Worm (Caenorhabditis elegans) whole organism, L1 larva: ENCODE data around the gene nsph-1.1.
A peak's percentile ranks its signal among the peaks of the same experiment; 100 is the strongest.

Experiments used
- C04F5.9 ChIP-seq: sonication (generic microtip); optimal IDR thresholded peaks from 2 replicates; lab custom pipeline; 2016; ENCODE audit warnings: missing genetic modification characterization, missing compliant biosample characterization
- C16A3.4 ChIP-seq: fragments of 150-350 bp; optimal IDR thresholded peaks from 2 replicates; lab custom pipeline; 2014; ENCODE audit warnings: missing biosample characterization, missing genetic modification characterization
- C34B4.2 ChIP-seq: sonication (generic microtip); optimal IDR thresholded peaks from 2 replicates; lab custom pipeline; 2017; ENCODE audit warnings: mild to moderate bottlenecking, missing genetic modification characterization, missing compliant biosample characterization
- Y116A8C.19 ChIP-seq: sonication (generic microtip); optimal IDR thresholded peaks from 2 replicates; lab custom pipeline; 2016; ENCODE audit warnings: missing compliant biosample characterization, missing genetic modification characterization, borderline replicate concordance
- blmp-1 ChIP-seq: fragments of 150-350 bp; optimal IDR thresholded peaks from 2 replicates; lab custom pipeline; 2014; ENCODE audit warnings: missing biosample characterization, missing genetic modification characterization
- ceh-63 ChIP-seq: fragments of 200-800 bp; sonication (Bioruptor generic); optimal IDR thresholded peaks from 2 replicates; lab custom pipeline; 2018; ENCODE audit warnings: mild to moderate bottlenecking, missing genetic modification characterization, missing compliant biosample characterization
- ceh-8 ChIP-seq: fragments of 200-800 bp; sonication (Bioruptor generic); optimal IDR thresholded peaks from 2 replicates; lab custom pipeline; 2018; ENCODE audit warnings: mild to moderate bottlenecking, missing genetic modification characterization, moderate library complexity, missing compliant biosample characterization
- ces-1 ChIP-seq: fragments of 150-350 bp; optimal IDR thresholded peaks from 2 replicates; lab custom pipeline; 2014; ENCODE audit warnings: missing biosample characterization, missing genetic modification reagents, missing genetic modification characterization
- dpl-1 ChIP-seq, 3 experiments: fragments of 150-350 bp in 2 of 3; sonication (generic microtip) in 1 of 3; optimal IDR thresholded peaks; 2 replicates each; lab custom pipeline; 2014 to 2017; ENCODE audit warnings: missing biosample characterization in 3 of 3, missing genetic modification characterization in 3 of 3, missing genetic modification reagents in 3 of 3
- efl-1 ChIP-seq, 4 experiments: fragments of 150-350 bp; optimal IDR thresholded peaks in 3 of 4; peaks in 1 of 4; 1 replicate in 1 of 4; 2 replicates in 3 of 4; lab custom pipeline; 2014; ENCODE audit warnings: missing biosample characterization in 2 of 4, missing genetic modification characterization in 2 of 4, missing genetic modification reagents in 2 of 4
- egl-13 ChIP-seq: sonication (generic microtip); optimal IDR thresholded peaks from 2 replicates; lab custom pipeline; 2016; ENCODE audit warnings: missing genotype, missing genetic modification reagents, missing genetic modification characterization, missing compliant biosample characterization
- elt-3 ChIP-seq, 6 experiments: fragments of 150-350 bp in 1 of 6; sonication (generic microtip); optimal IDR thresholded peaks; 2 replicates each; lab custom pipeline; 2017 to 2018; ENCODE audit warnings: missing biosample characterization in 6 of 6, missing genetic modification characterization in 6 of 6, inconsistent platforms in 1 of 6
- fkh-4 ChIP-seq: sonication (generic microtip); optimal IDR thresholded peaks from 2 replicates; lab custom pipeline; 2016; ENCODE audit warnings: missing compliant biosample characterization, missing genetic modification characterization, borderline replicate concordance
- grh-1 ChIP-seq: fragments of 200-800 bp; sonication (Bioruptor generic); IDR thresholded peaks from 2 replicates; pipeline ENCODE4 v1.3.6; 2022; ENCODE audit warnings: missing genetic modification reagents, missing genetic modification characterization, missing compliant biosample characterization
- hlh-17 ChIP-seq: fragments of 200-800 bp; sonication (Bioruptor generic); optimal IDR thresholded peaks from 2 replicates; lab custom pipeline; 2018; ENCODE audit warnings: missing genetic modification characterization, mild to moderate bottlenecking, missing compliant biosample characterization, moderate library complexity, borderline replicate concordance
- hlh-4 ChIP-seq: sonication (generic microtip); optimal IDR thresholded peaks from 2 replicates; lab custom pipeline; 2016; ENCODE audit warnings: mild to moderate bottlenecking, missing genetic modification characterization, missing compliant biosample characterization
- isw-1 ChIP-seq: fragments of 200-800 bp; sonication (Bioruptor generic); IDR thresholded peaks from 2 replicates; pipeline ENCODE4 v1.3.6; 2022; ENCODE audit warnings: missing genetic modification characterization, missing compliant biosample characterization
- lin-13 ChIP-seq: fragments of 150-350 bp; optimal IDR thresholded peaks from 2 replicates; lab custom pipeline; 2014; ENCODE audit warnings: missing biosample characterization, missing genetic modification reagents, missing genetic modification characterization
- lin-14 ChIP-seq: fragments of 200-800 bp; sonication (Bioruptor generic); optimal IDR thresholded peaks from 2 replicates; lab custom pipeline; 2018; ENCODE audit warnings: mild to moderate bottlenecking, missing genetic modification characterization, moderate library complexity, missing compliant biosample characterization
- lin-15B ChIP-seq: fragments of 150-350 bp; sonication (generic microtip); optimal IDR thresholded peaks from 3 replicates; lab custom pipeline; 2014; ENCODE audit warnings: missing biosample characterization, missing genetic modification characterization
- lin-35 ChIP-seq, 2 experiments: fragments of 150-350 bp; optimal IDR thresholded peaks; 2 replicates each; lab custom pipeline; 2014; ENCODE audit warnings: missing biosample characterization in 2 of 2, missing genetic modification characterization in 2 of 2, missing genetic modification reagents in 2 of 2
- lsy-2 ChIP-seq, 2 experiments: fragments of 150-350 bp; optimal IDR thresholded peaks; 2 replicates each; lab custom pipeline; 2014; ENCODE audit warnings: missing biosample characterization in 2 of 2, missing genetic modification characterization in 2 of 2
- mab-9 ChIP-seq: fragments of 200-800 bp; sonication (Bioruptor generic); IDR thresholded peaks from 2 replicates; pipeline ENCODE4 v1.3.6; 2022; ENCODE audit warnings: missing genetic modification reagents, missing genetic modification characterization, missing compliant biosample characterization
- mdl-1 ChIP-seq, 2 experiments: fragments of 150-350 bp; optimal IDR thresholded peaks; 2 replicates each; lab custom pipeline; 2014 to 2017; ENCODE audit warnings: missing biosample characterization in 2 of 2, missing genetic modification characterization in 2 of 2, inconsistent platforms in 1 of 2
- mep-1 ChIP-seq: fragments of 150-350 bp; optimal IDR thresholded peaks from 2 replicates; lab custom pipeline; 2014; ENCODE audit warnings: missing biosample characterization, missing genetic modification characterization
- nhr-11 ChIP-seq: fragments of 150-350 bp; optimal IDR thresholded peaks from 2 replicates; lab custom pipeline; 2014; ENCODE audit warnings: missing biosample characterization, missing genetic modification characterization
- nhr-19 ChIP-seq: fragments of 200-800 bp; sonication (Bioruptor generic); conservative IDR thresholded peaks from 2 replicates; pipeline ENCODE4 v1.3.6; 2022; ENCODE audit warnings: missing genetic modification characterization, missing compliant biosample characterization
- nhr-20 ChIP-seq: sonication (generic microtip); optimal IDR thresholded peaks from 2 replicates; lab custom pipeline; 2016; ENCODE audit warnings: mild to moderate bottlenecking, missing genetic modification characterization, missing compliant biosample characterization
- nhr-47 ChIP-seq: sonication (generic microtip); optimal IDR thresholded peaks from 2 replicates; lab custom pipeline; 2016; ENCODE audit warnings: mild to moderate bottlenecking, missing genetic modification characterization, moderate library complexity, missing compliant biosample characterization
- nhr-71 ChIP-seq: sonication (generic microtip); optimal IDR thresholded peaks from 2 replicates; lab custom pipeline; 2016; ENCODE audit warnings: mild to moderate bottlenecking, missing genetic modification characterization, moderate library complexity, missing compliant biosample characterization
- nhr-77 ChIP-seq: fragments of 150-350 bp; optimal IDR thresholded peaks from 2 replicates; lab custom pipeline; 2014; ENCODE audit warnings: missing biosample characterization, missing genetic modification characterization
- nhr-85 ChIP-seq: sonication (generic microtip); peaks from one replicate; lab custom pipeline; 2016; ENCODE audit warnings: missing genetic modification characterization, inconsistent platforms, missing compliant biosample characterization
- nhr-90 ChIP-seq: sonication (generic microtip); optimal IDR thresholded peaks from 2 replicates; lab custom pipeline; 2016; ENCODE audit warnings: mild to moderate bottlenecking, missing genetic modification characterization, missing compliant biosample characterization; ENCODE audit not compliant: poor library complexity
- rnt-1 ChIP-seq: sonication (generic microtip); optimal IDR thresholded peaks from 2 replicates; lab custom pipeline; 2016; ENCODE audit warnings: mild to moderate bottlenecking, missing genetic modification characterization, moderate library complexity, missing compliant biosample characterization
- sptf-1 ChIP-seq: fragments of 150-350 bp; optimal IDR thresholded peaks from 2 replicates; lab custom pipeline; 2014; ENCODE audit warnings: missing biosample characterization, missing genetic modification characterization
- sup-37 ChIP-seq: fragments of 200-800 bp; sonication (Bioruptor generic); optimal IDR thresholded peaks from 2 replicates; lab custom pipeline; 2018; ENCODE audit warnings: mild to moderate bottlenecking, missing genetic modification characterization, missing compliant biosample characterization
- unc-130 ChIP-seq: fragments of 150-350 bp; optimal IDR thresholded peaks from 2 replicates; lab custom pipeline; 2017; ENCODE audit warnings: missing biosample characterization, missing genetic modification characterization, inconsistent platforms
- unc-30 ChIP-seq: sonication (generic microtip); optimal IDR thresholded peaks from 2 replicates; lab custom pipeline; 2017; ENCODE audit warnings: missing biosample characterization, missing genetic modification characterization
- unc-62 ChIP-seq: fragments of 150-350 bp; optimal IDR thresholded peaks from 2 replicates; lab custom pipeline; 2014; ENCODE audit warnings: missing biosample characterization, missing genetic modification reagents, missing genetic modification characterization
- zag-1 ChIP-seq: fragments of 150-350 bp; optimal IDR thresholded peaks from 2 replicates; lab custom pipeline; 2014; ENCODE audit warnings: missing biosample characterization, missing genetic modification characterization
- ztf-11 ChIP-seq, 2 experiments: sonication (generic microtip); optimal IDR thresholded peaks; 2 replicates each; lab custom pipeline; 2016 to 2017; ENCODE audit warnings: missing genetic modification characterization in 2 of 2, missing biosample characterization in 1 of 2, missing compliant biosample characterization in 1 of 2
- ztf-4 ChIP-seq: fragments of 150-350 bp; optimal IDR thresholded peaks from 2 replicates; lab custom pipeline; 2014; ENCODE audit warnings: missing biosample characterization, missing genetic modification characterization

The nsph-1.1 gene

ce11 chrII:8743379-8744173 is 23.0 kb upstream of the nsph-1.1 start, which contains the start of gene mak-1 (continued):
- TF ChIP-seq hlh-4 (tag; lab: Kevin White, UChicago): no peak
- TF ChIP-seq mdl-1 (tag; optimal IDR thresholded peaks at IDR 0.05; lab: Kevin White, UChicago): peak in 1 of 2 experiments; percentile 65
- TF ChIP-seq nhr-85 (tag; lab: Kevin White, UChicago): peak; percentile 86
- no peak for TF ChIP-seq sptf-1 (tag; lab: Kevin White, UChicago)
- TF ChIP-seq isw-1 (GFP tag; lab: Robert Waterston, UW): no peak
- TF ChIP-seq unc-30 (tag; lab: Kevin White, UChicago): no peak
- peak; percentile 60 for TF ChIP-seq nhr-71 (tag; lab: Kevin White, UChicago)
- peak; percentile 81 for TF ChIP-seq nhr-20 (tag; lab: Kevin White, UChicago)
- TF ChIP-seq C34B4.2 (tag; lab: Kevin White, UChicago): no peak
- no peak for TF ChIP-seq efl-1 (optimal IDR thresholded peaks at IDR 0.05; lab: Kevin White, UChicago)
- no peak for TF ChIP-seq efl-1 (GFP tag; optimal IDR thresholded peaks at IDR 0.05 in 1 of 2; lab: Kevin White, UChicago)
- TF ChIP-seq sup-37 (GFP tag; lab: Kevin White, UChicago): no peak
- TF ChIP-seq C04F5.9 (tag; lab: Kevin White, UChicago): no peak
- TF ChIP-seq ztf-11 (tag; optimal IDR thresholded peaks at IDR 0.05; lab: Kevin White, UChicago): no peak
- TF ChIP-seq C16A3.4 (tag; lab: Kevin White, UChicago): no peak
- TF ChIP-seq ceh-63: no peak
- TF ChIP-seq nhr-77: no peak
- TF ChIP-seq ces-1 (GFP tag; lab: Kevin White, UChicago): no peak
- no peak for TF ChIP-seq egl-13
- TF ChIP-seq, all 84 proteins: peak for 23

ce11 chrII:8744555-8745448 is 21.8 kb upstream of the nsph-1.1 start:
- TF ChIP-seq hlh-17 (GFP tag; lab: Kevin White, UChicago): no peak
- TF ChIP-seq egl-13: no peak
- peak; percentile 36 for TF ChIP-seq blmp-1 (tag; lab: Kevin White, UChicago)
- TF ChIP-seq nhr-47 (tag; lab: Kevin White, UChicago): peak; percentile 24
- TF ChIP-seq C34B4.2 (tag; lab: Kevin White, UChicago): no peak
- TF ChIP-seq grh-1 (GFP tag; lab: Robert Waterston, UW): 0 out of 2 replicates have a peak, but pooled peaks have one; percentile 24
- TF ChIP-seq lin-15B: no peak
- no peak for TF ChIP-seq zag-1 (tag; lab: Kevin White, UChicago)
- peak; percentile 42 for TF ChIP-seq nhr-20 (tag; lab: Kevin White, UChicago)
- no peak for TF ChIP-seq fkh-4
- no peak for TF ChIP-seq Y116A8C.19 (tag; lab: Kevin White, UChicago)
- TF ChIP-seq dpl-1 (GFP tag; optimal IDR thresholded peaks at IDR 0.05; lab: Kevin White, UChicago): no peak
- TF ChIP-seq nhr-19 (GFP tag; lab: Robert Waterston, UW): peak; percentile 90
- TF ChIP-seq ceh-8: no peak
- TF ChIP-seq unc-62: no peak
- peak; percentile 50 for TF ChIP-seq rnt-1 (tag; lab: Kevin White, UChicago)
- no peak for TF ChIP-seq sup-37 (GFP tag; lab: Kevin White, UChicago)
- peak; percentile 35 for TF ChIP-seq nhr-90 (tag; lab: Kevin White, UChicago)
- TF ChIP-seq lin-13 (GFP tag; lab: Kevin White, UChicago): peak; percentile 31
- TF ChIP-seq lin-14 (GFP tag; lab: Kevin White, UChicago): peak; percentile 36
- TF ChIP-seq unc-130: peak; percentile 52
- no peak for TF ChIP-seq ztf-11 (tag; optimal IDR thresholded peaks at IDR 0.05; lab: Kevin White, UChicago)
- peak; percentile 62 for TF ChIP-seq nhr-71 (tag; lab: Kevin White, UChicago)
- TF ChIP-seq isw-1 (GFP tag; lab: Robert Waterston, UW): no peak
- TF ChIP-seq lsy-2 (tag; optimal IDR thresholded peaks at IDR 0.05; lab: Kevin White, UChicago): peak in 1 of 2 experiments; percentile 47
- no peak for TF ChIP-seq hlh-4 (tag; lab: Kevin White, UChicago)
- TF ChIP-seq lin-35 (GFP tag; optimal IDR thresholded peaks at IDR 0.05; lab: Kevin White, UChicago): peak in 1 of 2 experiments; percentile 55
- no peak for TF ChIP-seq unc-30 (tag; lab: Kevin White, UChicago)
- TF ChIP-seq ces-1 (GFP tag; lab: Kevin White, UChicago): no peak
- no peak for TF ChIP-seq C04F5.9 (tag; lab: Kevin White, UChicago)
- TF ChIP-seq ztf-4 (tag; lab: Kevin White, UChicago): peak; percentile 33
- TF ChIP-seq elt-3 (tag; optimal IDR thresholded peaks at IDR 0.05; lab: Kevin White, UChicago): peak in 1 of 6 experiments; percentile 59
- no peak for TF ChIP-seq nhr-77
- no peak for TF ChIP-seq nhr-11
- peak; percentile 1 for TF ChIP-seq mep-1 (tag; lab: Kevin White, UChicago)
- no peak for TF ChIP-seq mab-9 (GFP tag; lab: Robert Waterston, UW)
- TF ChIP-seq nhr-85 (tag; lab: Kevin White, UChicago): peak; percentile 79
- TF ChIP-seq efl-1 (optimal IDR thresholded peaks at IDR 0.05; lab: Kevin White, UChicago): no peak
- TF ChIP-seq efl-1 (GFP tag; optimal IDR thresholded peaks at IDR 0.05 in 1 of 2; lab: Kevin White, UChicago): peak in 1 of 2 experiments; percentile 91
